Worm (Caenorhabditis elegans): ENCODE data around the gene mca-2.

The mca-2 gene

DNA sequence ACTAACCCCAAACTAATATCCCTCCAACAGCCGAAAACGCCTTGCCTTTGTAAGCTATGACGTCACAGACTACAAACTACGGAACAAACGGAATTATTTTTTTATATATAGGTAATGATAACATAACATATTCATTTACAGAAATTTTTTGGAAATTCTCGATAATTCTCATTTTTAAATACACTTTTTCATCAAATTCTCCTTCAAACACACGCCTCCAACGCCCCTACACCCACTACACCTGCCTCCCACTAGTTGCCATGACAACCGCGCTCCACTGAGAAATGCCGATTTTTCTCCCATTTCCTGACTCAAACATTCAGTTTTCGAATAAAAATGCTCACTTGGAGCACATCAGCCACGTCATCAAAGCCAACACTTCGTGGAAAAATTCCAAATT is 30.5 kb downstream of the mca-2 start, which contains the start of gene xbx-4:
xbx-4 (plus strand) TSS at position 301 of the 400 bp plus-strand sequence.
- TF ChIP-seq sptf-1 (tag; optimal IDR thresholded peaks at IDR 0.05) (no peak), ztf-11 (tag; optimal IDR thresholded peaks at IDR 0.05) (no peak), nhr-12 (tag; optimal IDR thresholded peaks at IDR 0.05) (no peak), cnd-1 (tag; optimal IDR thresholded peaks at IDR 0.05) (no peak), lsy-2 (tag; optimal IDR thresholded peaks at IDR 0.05) (no peak), mls-2 (tag; optimal IDR thresholded peaks at IDR 0.05) (no peak), bed-3 (GFP tag; optimal IDR thresholded peaks at IDR 0.05) (no peak), unc-39 (tag; optimal IDR thresholded peaks at IDR 0.05) (no peak), nhr-76 (tag; optimal IDR thresholded peaks at IDR 0.05) (no peak)

DNA sequence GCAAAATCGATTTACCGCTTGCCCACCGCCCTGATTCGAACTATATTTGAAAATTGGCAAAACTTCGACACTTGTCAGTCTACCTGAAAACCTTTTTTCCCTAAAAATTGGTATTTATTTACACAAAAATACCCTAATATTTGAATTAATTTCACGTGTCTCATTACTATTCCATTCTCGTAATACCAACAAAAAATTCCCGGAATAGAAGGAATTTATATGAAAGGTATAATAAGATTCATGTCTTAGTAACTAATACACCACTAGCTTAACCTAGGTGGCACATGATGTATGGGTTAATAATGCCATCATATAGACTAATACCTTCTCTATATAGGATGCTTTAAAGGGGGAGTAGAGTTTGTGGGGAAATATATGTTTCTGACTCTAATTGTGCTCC is 33.4 kb downstream of the mca-2 start:
- no peak for TF ChIP-seq sem-2 (GFP tag; optimal IDR thresholded peaks at IDR 0.05)
- TF ChIP-seq mab-5 (tag; optimal IDR thresholded peaks at IDR 0.05): no peak
- TF ChIP-seq elt-1 (tag; optimal IDR thresholded peaks at IDR 0.05; ENCODE audit: borderline replicate concordance, insufficient read depth): no peak
- no peak for TF ChIP-seq nhr-2 (tag; optimal IDR thresholded peaks at IDR 0.05)
- no peak for TF ChIP-seq snpc-4 (tag; optimal IDR thresholded peaks at IDR 0.05)
- no peak for TF ChIP-seq bed-3 (GFP tag; optimal IDR thresholded peaks at IDR 0.05)
- no peak for TF ChIP-seq pha-4 (tag; optimal IDR thresholded peaks at IDR 0.05)
- TF ChIP-seq tbx-8 (GFP tag; optimal IDR thresholded peaks at IDR 0.05): no peak
- no peak for TF ChIP-seq unc-39 (tag; optimal IDR thresholded peaks at IDR 0.05)
- no peak for TF ChIP-seq ceh-39 (tag; optimal IDR thresholded peaks at IDR 0.05)
- no peak for TF ChIP-seq zip-8 (tag; optimal IDR thresholded peaks at IDR 0.05)
- TF ChIP-seq ztf-11 (tag; optimal IDR thresholded peaks at IDR 0.05): no peak
- TF ChIP-seq hlh-1 (tag; optimal IDR thresholded peaks at IDR 0.05): no peak
- no peak for TF ChIP-seq ceh-83 (GFP tag; optimal IDR thresholded peaks at IDR 0.05)
- no peak for TF ChIP-seq nhr-76 (tag; optimal IDR thresholded peaks at IDR 0.05)
- no peak for TF ChIP-seq unc-120 (tag; optimal IDR thresholded peaks at IDR 0.05; ENCODE audit: poor library complexity, severe bottlenecking)
- TF ChIP-seq unc-62 (GFP tag; optimal IDR thresholded peaks at IDR 0.05): no peak
- TF ChIP-seq flh-1 (GFP tag; optimal IDR thresholded peaks at IDR 0.05): no peak

- TF ChIP-seq flh-1 (GFP tag; optimal IDR thresholded peaks at IDR 0.05) (no peak), elt-1 (tag; optimal IDR thresholded peaks at IDR 0.05; ENCODE audit: borderline replicate concordance, insufficient read depth) (no peak), unc-39 (tag; optimal IDR thresholded peaks at IDR 0.05) (no peak), sem-2 (GFP tag; optimal IDR thresholded peaks at IDR 0.05) (no peak), bed-3 (GFP tag; optimal IDR thresholded peaks at IDR 0.05) (no peak), nhr-76 (tag; optimal IDR thresholded peaks at IDR 0.05) (no peak), ceh-83 (GFP tag; optimal IDR thresholded peaks at IDR 0.05) (no peak), ztf-11 (tag; optimal IDR thresholded peaks at IDR 0.05) (no peak), elt-3 (tag; optimal IDR thresholded peaks at IDR 0.05) (no peak), ceh-39 (tag; optimal IDR thresholded peaks at IDR 0.05) (no peak), nhr-28 (tag; optimal IDR thresholded peaks at IDR 0.05) (no peak), ces-1 (GFP tag; optimal IDR thresholded peaks at IDR 0.05) (no peak), lin-13 (tag; optimal IDR thresholded peaks at IDR 0.05) (no peak), mls-2 (tag; optimal IDR thresholded peaks at IDR 0.05) (no peak), unc-62 (GFP tag; optimal IDR thresholded peaks at IDR 0.05) (no peak)
Measured at ce11 chrIV:2122488-2122887, 38.7 kb downstream of the mca-2 start, which contains the start of gene glb-7. TSS of gene glb-7 (plus strand) at chrIV:2122788.

ce11 chrIV:2127375-2127774 is 43.5 kb downstream of the mca-2 start:
- TF ChIP-seq mls-2 (tag; optimal IDR thresholded peaks at IDR 0.05) (no peak), bed-3 (GFP tag; optimal IDR thresholded peaks at IDR 0.05) (no peak), sem-2 (GFP tag; optimal IDR thresholded peaks at IDR 0.05) (no peak), ztf-11 (tag; optimal IDR thresholded peaks at IDR 0.05) (no peak), zip-8 (tag; optimal IDR thresholded peaks at IDR 0.05) (no peak), mab-5 (tag; optimal IDR thresholded peaks at IDR 0.05) (no peak)

ce11 chrIV:2128761-2129160 is 44.9 kb downstream of the mca-2 start, which contains the start of gene grl-20:
TSS of gene grl-20 (minus strand) at chrIV:2128861.
- no peak for TF ChIP-seq nhr-237 (tag; optimal IDR thresholded peaks at IDR 0.05)
- no peak for TF ChIP-seq hlh-1 (tag; optimal IDR thresholded peaks at IDR 0.05)

DNA sequence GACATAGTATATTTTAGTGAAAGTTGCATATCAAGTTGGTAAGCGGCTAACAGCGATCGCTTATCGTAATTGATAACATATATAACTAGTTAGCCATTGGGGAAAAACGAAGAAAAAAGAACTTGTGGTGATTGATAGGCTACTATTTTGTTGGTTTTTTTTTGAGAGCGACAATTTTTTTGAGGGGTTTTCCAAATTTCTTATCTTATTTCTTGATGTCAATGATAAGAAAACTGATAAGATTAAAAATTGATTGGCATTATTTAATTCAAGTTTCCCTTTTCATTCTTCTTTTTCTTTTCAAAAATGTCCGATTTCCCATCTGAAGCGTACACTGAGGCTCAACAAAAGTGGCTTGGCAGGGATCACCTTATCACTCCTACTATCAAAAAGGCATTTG is 46.9 kb downstream of the mca-2 start, which contains the start of gene prmt-6:
prmt-6 (plus strand) TSS at position 252 of the 400 bp plus-strand sequence.
- TF ChIP-seq drap-1 (GFP tag; optimal IDR thresholded peaks at IDR 0.05) (no peak), tbx-8 (GFP tag; optimal IDR thresholded peaks at IDR 0.05) (no peak), unc-39 (tag; optimal IDR thresholded peaks at IDR 0.05) (no peak), elt-1 (tag; optimal IDR thresholded peaks at IDR 0.05; ENCODE audit: borderline replicate concordance, insufficient read depth) (no peak), unc-62 (GFP tag; optimal IDR thresholded peaks at IDR 0.05) (no peak), elt-3 (tag; optimal IDR thresholded peaks at IDR 0.05) (no peak), ztf-11 (tag; optimal IDR thresholded peaks at IDR 0.05) (no peak), ceh-39 (tag; optimal IDR thresholded peaks at IDR 0.05) (no peak)

All from whole organism, mixed stage, embryonic.